Worm (Caenorhabditis elegans) whole organism, late embryonic: ENCODE data around the gene madf-5.
A peak's percentile ranks its signal among the peaks of the same experiment; 100 is the strongest.
"Not testable (repeated sequence)": the region's sequence is repeated elsewhere in the genome, so short reads cannot be mapped to it uniquely, and the experiment has no call there.

Source experiments
- K02D7.2 ChIP-seq: sonication (generic microtip); optimal IDR thresholded peaks from 2 replicates; lab custom pipeline; 2017; ENCODE audit warnings: mild to moderate bottlenecking, missing genetic modification characterization, missing compliant biosample characterization
- dmd-4 ChIP-seq: sonication (generic microtip); optimal IDR thresholded peaks from 2 replicates; lab custom pipeline; 2016; ENCODE audit warnings: borderline replicate concordance, missing genetic modification characterization, missing compliant biosample characterization
- gmeb-2 ChIP-seq: sonication (generic microtip); optimal IDR thresholded peaks from 2 replicates; lab custom pipeline; 2016; ENCODE audit warnings: missing genetic modification characterization, inconsistent platforms, missing compliant biosample characterization
- tbx-2 ChIP-seq: sonication (generic microtip); optimal IDR thresholded peaks from 2 replicates; lab custom pipeline; 2016; ENCODE audit warnings: missing genetic modification characterization, missing compliant biosample characterization
- unc-3 ChIP-seq, 2 experiments: fragments of 200-800 bp in 1 of 2; sonication (Bioruptor generic) in 1 of 2; sonication (generic microtip) in 1 of 2; conservative IDR thresholded peaks in 1 of 2; optimal IDR thresholded peaks in 1 of 2; 2 replicates each; pipeline versions ENCODE4 v1.3.6 to Lab custom; 2016 to 2022; ENCODE audit warnings: missing compliant biosample characterization in 2 of 2, missing genetic modification characterization in 2 of 2, missing genetic modification reagents in 1 of 2

- TF ChIP-seq K02D7.2; unc-3 (tag; optimal IDR thresholded peaks at IDR 0.05; lab: Kevin White, UChicago); dmd-4 (tag; lab: Kevin White, UChicago); gmeb-2 (tag; lab: Kevin White, UChicago): not testable (repeated sequence)
- TF ChIP-seq unc-3 (GFP tag; conservative IDR thresholded peaks at IDR 0.05; lab: Robert Waterston, UW), result peak; percentile 62; the same call in 1 of the 2 replicates
- TF ChIP-seq tbx-2 (tag; lab: Kevin White, UChicago), result peak; percentile 74
Measured at ce11 chrII:14561549-14562115, 11.8 kb upstream of the madf-5 start, which contains the start of gene mog-4.
